Worm (Caenorhabditis elegans): Measurements from ENCODE around the gene F35G12.12.
A peak's percentile ranks its signal among the peaks of the same experiment; 100 is the strongest.

- TF ChIP-seq snpc-4 (tag; optimal IDR thresholded peaks at IDR 0.05), result no peak
- TF ChIP-seq elt-1 (tag; optimal IDR thresholded peaks at IDR 0.05; ENCODE audit: borderline replicate concordance, insufficient read depth), result no peak
- peak; percentile 74 for TF ChIP-seq lsy-2 (tag; optimal IDR thresholded peaks at IDR 0.05)
- no peak for TF ChIP-seq pha-4 (tag; optimal IDR thresholded peaks at IDR 0.05)
- TF ChIP-seq unc-62 (GFP tag; optimal IDR thresholded peaks at IDR 0.05), result no peak
- TF ChIP-seq unc-39 (tag; optimal IDR thresholded peaks at IDR 0.05), result no peak
- no peak for TF ChIP-seq lin-32 (GFP tag; optimal IDR thresholded peaks at IDR 0.05)
- no peak for TF ChIP-seq elt-3 (tag; optimal IDR thresholded peaks at IDR 0.05)
- peak; percentile 39 for TF ChIP-seq mep-1 (tag; optimal IDR thresholded peaks at IDR 0.05)
- TF ChIP-seq nhr-237 (tag; optimal IDR thresholded peaks at IDR 0.05), result no peak
- no peak for TF ChIP-seq sptf-1 (tag; optimal IDR thresholded peaks at IDR 0.05)
- peak; percentile 33 for TF ChIP-seq lin-13 (tag; optimal IDR thresholded peaks at IDR 0.05)
These were observed 3.2 kb upstream of the F35G12.12 start, which contains the start of the genes sel-5 and wdr-48 for ce11 chrIII:4578385-4578903.

Measured in whole organism, mixed stage, embryonic.